Worm (Caenorhabditis elegans) whole organism, young adult: ENCODE measurements around the gene B0303.7.

ENCODE experiments used
- chd-7 ChIP-seq: sonication (generic microtip); optimal IDR thresholded peaks from 2 replicates; lab custom pipeline; 2016; ENCODE audit warnings: mild to moderate bottlenecking, missing genetic modification characterization, moderate library complexity, missing compliant biosample characterization
- die-1 ChIP-seq: sonication (generic microtip); optimal IDR thresholded peaks from 2 replicates; lab custom pipeline; 2016; ENCODE audit warnings: missing genotype, mild to moderate bottlenecking, missing genetic modification characterization, missing compliant biosample characterization
- lin-26 ChIP-seq: fragments of 200-800 bp; sonication (Bioruptor generic); IDR thresholded peaks from 2 replicates; pipeline ENCODE4 v1.3.6; 2022; ENCODE audit warnings: missing genetic modification reagents, missing genetic modification characterization, missing compliant biosample characterization
- mcd-1 ChIP-seq: fragments of 200-800 bp; sonication (Bioruptor generic); IDR thresholded peaks from 2 replicates; pipeline ENCODE4 v1.3.6; 2022; ENCODE audit warnings: missing genetic modification reagents, missing genetic modification characterization, missing compliant biosample characterization
- nfya-1 ChIP-seq: sonication (generic microtip); optimal IDR thresholded peaks from 2 replicates; lab custom pipeline; 2017; ENCODE audit warnings: antibody characterized with exemption, missing compliant biosample characterization, missing genetic modification characterization, borderline replicate concordance; ENCODE audit not compliant: insufficient read depth
- snpc-4 ChIP-seq, 5 experiments: fragments of 150-350 bp in 1 of 5; sonication (generic microtip) in 4 of 5; optimal IDR thresholded peaks; 2 replicates each; lab custom pipeline; 2014 to 2018; ENCODE audit warnings: missing genetic modification characterization in 5 of 5, missing biosample characterization in 3 of 5, antibody characterized with exemption in 2 of 5, mild to moderate bottlenecking in 2 of 5, missing compliant biosample characterization in 2 of 5, missing genotype in 2 of 5, moderate library complexity in 2 of 5, missing genetic modification reagents in 1 of 5
- unc-130 ChIP-seq: sonication (generic microtip); optimal IDR thresholded peaks from 2 replicates; lab custom pipeline; 2016; ENCODE audit warnings: missing genetic modification reagents, missing genetic modification characterization, missing compliant biosample characterization
- unc-62 ChIP-seq: fragments of 150-350 bp; optimal IDR thresholded peaks from 2 replicates; lab custom pipeline; 2014; ENCODE audit warnings: missing biosample characterization, missing genetic modification reagents, missing genetic modification characterization
- zim-3 ChIP-seq: sonication (generic microtip); optimal IDR thresholded peaks from 2 replicates; lab custom pipeline; 2017; ENCODE audit warnings: mild to moderate bottlenecking, missing genetic modification characterization, moderate library complexity, missing compliant biosample characterization
- ztf-3 ChIP-seq: fragments of 200-800 bp; sonication (Bioruptor generic); optimal IDR thresholded peaks from 2 replicates; lab custom pipeline; 2018; ENCODE audit warnings: mild to moderate bottlenecking, missing genetic modification characterization, missing compliant biosample characterization

ce11 chrIII:8688438-8688946 is 4.9 kb upstream of the B0303.7 start, which contains the start of gene hadb-1:
- TF ChIP-seq ztf-3 (no peak), chd-7 (tag; lab: Kevin White, UChicago) (no peak), die-1 (no peak), unc-62 (GFP tag; lab: Kevin White, UChicago) (no peak), mcd-1 (GFP tag; lab: Robert Waterston, UW) (no peak), nfya-1 (tag; lab: Kevin White, UChicago) (no peak), snpc-4 (GFP tag; optimal IDR thresholded peaks at IDR 0.05; lab: Kevin White, UChicago) (no peak), snpc-4 (tag; optimal IDR thresholded peaks at IDR 0.05; lab: Kevin White, UChicago) (no peak), lin-26 (GFP tag; lab: Robert Waterston, UW) (0 out of 2 replicates have a peak, but pooled peaks have one; percentile 7), zim-3 (tag; lab: Kevin White, UChicago) (no peak), unc-130 (GFP tag; lab: Kevin White, UChicago) (no peak)
